Worm (Caenorhabditis elegans): ENCODE results near the gene F16B4.7.

ce11 chrV:1621494-1621893 is 36.0 kb downstream of the F16B4.7 start, which contains the start of gene nhr-117:
- no peak for TF ChIP-seq dao-5 (tag; optimal IDR thresholded peaks at IDR 0.05)
- no peak for TF ChIP-seq him-1 (tag; optimal IDR thresholded peaks at IDR 0.05)
